Worm (Caenorhabditis elegans) whole organism, midembryonic: Measurements from ENCODE around the gene F46H5.11.

Source experiments
- T22C8.4 ChIP-seq: fragments of 200-800 bp; sonication (Bioruptor generic); IDR thresholded peaks from 2 replicates; pipeline ENCODE4 v1.3.6; 2022; ENCODE audit warnings: missing genetic modification characterization, missing compliant biosample characterization
- ztf-23 ChIP-seq: fragments of 200-800 bp; sonication (Bioruptor generic); IDR thresholded peaks from 2 replicates; pipeline ENCODE4 v1.3.6; 2022; ENCODE audit warnings: missing genetic modification reagents, missing genetic modification characterization, missing compliant biosample characterization

DNA sequence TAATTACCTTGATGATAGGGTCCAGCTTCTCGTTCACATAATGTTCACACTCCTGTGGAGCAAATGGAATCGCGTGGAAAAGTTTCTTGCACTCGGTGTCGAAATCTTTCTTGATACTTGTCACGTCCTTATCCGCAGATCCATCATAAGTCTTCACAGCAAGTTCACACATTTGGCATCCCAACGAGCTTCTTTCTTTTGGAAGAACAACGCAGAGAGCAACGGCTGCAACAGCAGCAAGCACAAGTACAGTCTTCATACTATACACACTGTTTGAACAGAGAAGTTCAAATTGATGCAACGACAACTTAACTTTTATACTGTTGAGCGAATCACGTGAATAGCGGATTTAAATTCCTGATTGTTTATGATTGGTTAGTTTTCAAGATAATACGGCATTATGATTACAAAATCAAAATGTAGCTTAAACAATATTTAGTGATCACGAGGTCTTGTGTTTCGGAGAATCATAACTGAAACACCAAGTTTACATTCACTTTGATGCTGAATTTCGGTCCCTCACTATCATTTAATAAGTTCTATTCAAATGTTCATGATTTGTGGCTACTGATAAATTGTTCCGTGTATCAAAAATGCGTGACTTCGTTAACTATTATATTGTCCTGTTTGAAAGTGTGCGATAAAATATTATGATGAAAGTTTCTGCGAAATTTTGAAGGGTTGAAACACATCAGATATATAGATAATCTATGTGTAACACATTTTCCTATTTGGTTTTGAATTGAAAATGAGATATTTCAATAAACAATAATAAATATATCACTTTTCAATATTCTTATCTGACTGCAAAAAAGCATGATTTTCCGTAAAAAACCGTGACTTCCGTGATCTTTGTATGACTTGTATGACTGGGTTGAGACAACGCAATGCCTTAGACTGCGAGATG, 44.9 kb upstream of the F46H5.11 start, which contains the start of the genes spp-2 and spp-6:
- TF ChIP-seq T22C8.4 (GFP tag; lab: Robert Waterston, UW) (no peak), ztf-23 (GFP tag; lab: Robert Waterston, UW) (no peak)
